Fruit fly (Drosophila melanogaster) whole organism, embryonic: ENCODE measurements around the gene amrt.

ENCODE experiments used
- Atf-2 ChIP-seq: fragments of 200-800 bp; sonication (Bioruptor generic); optimal IDR thresholded peaks from 2 replicates; lab custom pipeline; 2016; ENCODE audit warnings: missing biosample characterization, missing genetic modification characterization
- Awh ChIP-seq: fragments of 200-800 bp; sonication (Bioruptor generic); IDR thresholded peaks from 2 replicates; pipeline ENCODE4, ENCODE4 v1.3.6; 2022; ENCODE audit warnings: missing biosample characterization, missing genetic modification characterization
- BEAF-32 ChIP-seq: fragments of 200-800 bp; sonication (Bioruptor generic); optimal IDR thresholded peaks from 3 replicates; lab custom pipeline; 2017; ENCODE audit warnings: missing biosample characterization, missing genetic modification characterization, mild to moderate bottlenecking, moderate library complexity, missing genetic modification reagents
- Bdp1 ChIP-seq: fragments of 200-800 bp; sonication (Bioruptor generic); optimal IDR thresholded peaks from 3 replicates; lab custom pipeline; 2016; ENCODE audit warnings: missing biosample characterization, missing genetic modification characterization
- Blimp-1 ChIP-seq: fragments of 200-800 bp; sonication (Bioruptor generic); optimal IDR thresholded peaks from 3 replicates; lab custom pipeline; 2018; ENCODE audit warnings: missing biosample characterization, missing genetic modification characterization, mild to moderate bottlenecking, moderate library complexity, missing genetic modification reagents
- CG11504 ChIP-seq: fragments of 200-800 bp; sonication (Bioruptor generic); optimal IDR thresholded peaks from 3 replicates; lab custom pipeline; 2019; ENCODE audit warnings: missing biosample characterization, mild to moderate bottlenecking, missing genetic modification characterization, moderate library complexity
- CG12744 ChIP-seq: fragments of 200-800 bp; sonication (Bioruptor generic); optimal IDR thresholded peaks from 2 replicates; lab custom pipeline; 2016; ENCODE audit warnings: missing biosample characterization, missing genetic modification characterization
- CG15073 ChIP-seq: fragments of 200-800 bp; sonication (Bioruptor generic); optimal IDR thresholded peaks from 2 replicates; lab custom pipeline; 2016; ENCODE audit warnings: missing biosample characterization, missing genetic modification characterization
- CG1529 ChIP-seq: fragments of 200-800 bp; sonication (Bioruptor generic); optimal IDR thresholded peaks from 3 replicates; lab custom pipeline; 2018; ENCODE audit warnings: missing biosample characterization, missing genetic modification characterization
- CG16779 ChIP-seq: fragments of 200-800 bp; sonication (Bioruptor generic); IDR thresholded peaks from 2 replicates; pipeline ENCODE4 v1.3.6; 2022; ENCODE audit warnings: missing biosample characterization, missing genetic modification characterization
- CG16815 ChIP-seq: fragments of 200-800 bp; sonication (Bioruptor generic); optimal IDR thresholded peaks from 3 replicates; lab custom pipeline; 2017; ENCODE audit warnings: missing biosample characterization, mild to moderate bottlenecking, missing genetic modification characterization
- CG17912 ChIP-seq: fragments of 200-800 bp; sonication (Bioruptor generic); optimal IDR thresholded peaks from 2 replicates; lab custom pipeline; 2018; ENCODE audit warnings: missing biosample characterization, mild to moderate bottlenecking, missing genetic modification characterization
- CG18262 ChIP-seq: fragments of 200-800 bp; optimal IDR thresholded peaks from 3 replicates; lab custom pipeline; 2019; ENCODE audit warnings: missing biosample characterization, mild to moderate bottlenecking, missing genetic modification characterization, moderate library complexity
- CG2889 ChIP-seq: fragments of 200-800 bp; sonication (Bioruptor generic); IDR thresholded peaks from 3 replicates; pipeline ENCODE4 v1.3.6; 2022; ENCODE audit warnings: missing biosample characterization, missing genetic modification characterization
- CG33557 ChIP-seq: fragments of 200-800 bp; sonication (Bioruptor generic); optimal IDR thresholded peaks from 2 replicates; lab custom pipeline; 2019; ENCODE audit warnings: missing biosample characterization, mild to moderate bottlenecking, missing genetic modification characterization, moderate library complexity
- CG3726 ChIP-seq: fragments of 200-800 bp; sonication (Bioruptor generic); IDR thresholded peaks from 3 replicates; pipeline ENCODE4, ENCODE4 v1.3.6; 2022; ENCODE audit warnings: missing biosample characterization, missing genetic modification characterization
- CG3838 ChIP-seq: fragments of 200-800 bp; sonication (Bioruptor generic); optimal IDR thresholded peaks from 3 replicates; lab custom pipeline; 2016; ENCODE audit warnings: missing biosample characterization, missing genetic modification characterization
- CG5953 ChIP-seq: fragments of 200-800 bp; sonication (Bioruptor generic); IDR thresholded peaks from 2 replicates; pipeline ENCODE4 v1.3.6; 2022; ENCODE audit warnings: missing biosample characterization, missing genetic modification characterization
- CG8478 ChIP-seq: fragments of >200 bp; optimal IDR thresholded peaks from 2 replicates; lab custom pipeline; 2018
- CG8924 ChIP-seq: fragments of 200-800 bp; optimal IDR thresholded peaks from 3 replicates; lab custom pipeline; 2019; ENCODE audit warnings: missing biosample characterization, mild to moderate bottlenecking, missing genetic modification characterization, moderate library complexity
- CHES-1-like ChIP-seq: fragments of 200-800 bp; sonication (Bioruptor generic); optimal IDR thresholded peaks from 2 replicates; lab custom pipeline; 2016; ENCODE audit warnings: missing biosample characterization, missing genetic modification characterization
- CTCF ChIP-seq: fragments of 200-800 bp; sonication (Bioruptor generic); optimal IDR thresholded peaks from 2 replicates; lab custom pipeline; 2017; ENCODE audit warnings: missing biosample characterization, mild to moderate bottlenecking, missing genetic modification characterization, moderate library complexity
- CrebB ChIP-seq: fragments of 200-800 bp; sonication (Bioruptor generic); optimal IDR thresholded peaks from 3 replicates; lab custom pipeline; 2018; ENCODE audit warnings: missing biosample characterization, mild to moderate bottlenecking, missing genetic modification characterization
- Ets97D ChIP-seq: fragments of 200-800 bp; sonication (Bioruptor generic); optimal IDR thresholded peaks from 3 replicates; lab custom pipeline; 2016; ENCODE audit warnings: missing biosample characterization, missing genetic modification characterization
- HLH3B ChIP-seq: fragments of 200-800 bp; sonication (Bioruptor generic); IDR thresholded peaks from 2 replicates; pipeline ENCODE4 v1.3.6; 2022; ENCODE audit warnings: missing biosample characterization, missing genetic modification characterization
- HmgD ChIP-seq: fragments of 200-800 bp; sonication (Bioruptor generic); optimal IDR thresholded peaks from 3 replicates; lab custom pipeline; 2016; ENCODE audit warnings: missing biosample characterization, missing genetic modification characterization
- Lim3 ChIP-seq: fragments of 200-800 bp; sonication (Bioruptor generic); IDR thresholded peaks from 2 replicates; pipeline ENCODE4 v1.3.6; 2022; ENCODE audit warnings: missing biosample characterization, missing genetic modification characterization
- Mad ChIP-seq: fragments of 200-800 bp; sonication (Bioruptor generic); optimal IDR thresholded peaks from 2 replicates; lab custom pipeline; 2016; ENCODE audit warnings: missing biosample characterization, missing genetic modification characterization
- Max ChIP-seq: fragments of 200-800 bp; sonication (Bioruptor generic); optimal IDR thresholded peaks from 2 replicates; lab custom pipeline; 2016; ENCODE audit warnings: missing biosample characterization, mild to moderate bottlenecking, missing genetic modification characterization
- Mrtf ChIP-seq: fragments of 200-800 bp; sonication (Bioruptor generic); IDR thresholded peaks from 3 replicates; pipeline ENCODE4 v1.3.6; 2022; ENCODE audit warnings: missing biosample characterization, missing genetic modification characterization
- Pdp1 ChIP-seq, 2 experiments: fragments of 200-800 bp; sonication (Bioruptor generic); optimal IDR thresholded peaks; 3 replicates each; lab custom pipeline; 2016; ENCODE audit warnings: missing biosample characterization in 2 of 2, missing genetic modification characterization in 2 of 2, mild to moderate bottlenecking in 1 of 2, moderate library complexity in 1 of 2
- Rx ChIP-seq: fragments of 200-800 bp; sonication (Bioruptor generic); IDR thresholded peaks from 2 replicates; pipeline ENCODE4 v1.3.6; 2022; ENCODE audit warnings: missing biosample characterization, missing genetic modification characterization
- Vsx1 ChIP-seq: fragments of 200-800 bp; sonication (Bioruptor generic); optimal IDR thresholded peaks from 2 replicates; lab custom pipeline; 2017; ENCODE audit warnings: missing biosample characterization, mild to moderate bottlenecking, missing genetic modification characterization, missing genetic modification reagents
- Xbp1 ChIP-seq: fragments of 200-800 bp; sonication (Bioruptor generic); optimal IDR thresholded peaks from 3 replicates; lab custom pipeline; 2016; ENCODE audit warnings: missing biosample characterization, mild to moderate bottlenecking, missing genetic modification characterization
- cato ChIP-seq: fragments of 200-800 bp; sonication (Bioruptor generic); optimal IDR thresholded peaks from 2 replicates; lab custom pipeline; 2016; ENCODE audit warnings: missing biosample characterization, missing genetic modification characterization, borderline replicate concordance
- dysf ChIP-seq: fragments of 200-800 bp; sonication (Bioruptor generic); IDR thresholded peaks from 3 replicates; pipeline ENCODE4 v1.3.6; 2022; ENCODE audit warnings: missing biosample characterization, missing genetic modification characterization
- ems ChIP-seq: fragments of 200-800 bp; sonication (Bioruptor generic); optimal IDR thresholded peaks from 3 replicates; lab custom pipeline; 2016; ENCODE audit warnings: missing biosample characterization, missing genetic modification characterization
- ftz-f1 ChIP-seq: fragments of 200-800 bp; sonication (Bioruptor generic); optimal IDR thresholded peaks from 2 replicates; lab custom pipeline; 2016; ENCODE audit warnings: missing biosample characterization, missing genetic modification characterization
- gcm ChIP-seq: fragments of 200-800 bp; sonication (Bioruptor generic); optimal IDR thresholded peaks from 2 replicates; lab custom pipeline; 2019; ENCODE audit warnings: missing biosample characterization, mild to moderate bottlenecking, missing genetic modification characterization, moderate library complexity
- gfzf ChIP-seq: fragments of 200-800 bp; sonication (Bioruptor generic); optimal IDR thresholded peaks from 2 replicates; lab custom pipeline; 2016; ENCODE audit warnings: missing biosample characterization, mild to moderate bottlenecking, missing genetic modification characterization, moderate library complexity
- gt ChIP-seq: fragments of 200-800 bp; sonication (Bioruptor generic); IDR thresholded peaks from 2 replicates; pipeline ENCODE4 v1.3.6; 2022; ENCODE audit warnings: missing biosample characterization, missing genetic modification characterization
- jigr1 ChIP-seq: fragments of 200-800 bp; sonication (Bioruptor generic); IDR thresholded peaks from 3 replicates; pipeline ENCODE4 v1.3.6; 2022; ENCODE audit warnings: missing biosample characterization, missing genetic modification characterization
- odd ChIP-seq: fragments of 200-800 bp; sonication (Bioruptor generic); optimal IDR thresholded peaks from 2 replicates; lab custom pipeline; 2017; ENCODE audit warnings: missing biosample characterization, mild to moderate bottlenecking, missing genetic modification characterization
- psq ChIP-seq: fragments of 200-800 bp; sonication (Bioruptor generic); optimal IDR thresholded peaks from 2 replicates; lab custom pipeline; 2017; ENCODE audit warnings: missing biosample characterization, missing genetic modification characterization
- row ChIP-seq: fragments of 200-800 bp; sonication (Bioruptor generic); IDR thresholded peaks from 3 replicates; pipeline ENCODE4 v1.3.6; 2022; ENCODE audit warnings: missing biosample characterization, missing genetic modification characterization
- sd ChIP-seq: fragments of 200-800 bp; sonication (Bioruptor generic); optimal IDR thresholded peaks from 3 replicates; lab custom pipeline; 2018; ENCODE audit warnings: missing biosample characterization, mild to moderate bottlenecking, missing genetic modification characterization, moderate library complexity
- shn ChIP-seq: fragments of 200-800 bp; sonication (Bioruptor generic); optimal IDR thresholded peaks from 3 replicates; lab custom pipeline; 2016; ENCODE audit warnings: missing biosample characterization, missing genetic modification characterization
- slbo ChIP-seq: fragments of 200-800 bp; sonication (Bioruptor generic); IDR thresholded peaks from 2 replicates; pipeline ENCODE4 v1.3.6; 2022; ENCODE audit warnings: missing biosample characterization, missing genetic modification characterization
- sna ChIP-seq: fragments of 200-800 bp; sonication (Bioruptor generic); IDR thresholded peaks from 2 replicates; pipeline ENCODE4 v1.3.6; 2022; ENCODE audit warnings: missing biosample characterization, missing genetic modification characterization; ENCODE audit not compliant: partially characterized antibody
- sqz ChIP-seq: fragments of 200-800 bp; sonication (Bioruptor generic); optimal IDR thresholded peaks from 3 replicates; lab custom pipeline; 2018; ENCODE audit warnings: missing biosample characterization, mild to moderate bottlenecking, missing genetic modification characterization
- trh ChIP-seq: fragments of 200-800 bp; sonication (Bioruptor generic); optimal IDR thresholded peaks from 2 replicates; lab custom pipeline; 2016; ENCODE audit warnings: missing biosample characterization, missing genetic modification characterization
- vvl ChIP-seq: fragments of 200-800 bp; sonication (Bioruptor generic); IDR thresholded peaks from 2 replicates; pipeline ENCODE4 v1.3.6; 2022; ENCODE audit warnings: missing biosample characterization, missing genetic modification characterization

Gene amrt

DNA sequence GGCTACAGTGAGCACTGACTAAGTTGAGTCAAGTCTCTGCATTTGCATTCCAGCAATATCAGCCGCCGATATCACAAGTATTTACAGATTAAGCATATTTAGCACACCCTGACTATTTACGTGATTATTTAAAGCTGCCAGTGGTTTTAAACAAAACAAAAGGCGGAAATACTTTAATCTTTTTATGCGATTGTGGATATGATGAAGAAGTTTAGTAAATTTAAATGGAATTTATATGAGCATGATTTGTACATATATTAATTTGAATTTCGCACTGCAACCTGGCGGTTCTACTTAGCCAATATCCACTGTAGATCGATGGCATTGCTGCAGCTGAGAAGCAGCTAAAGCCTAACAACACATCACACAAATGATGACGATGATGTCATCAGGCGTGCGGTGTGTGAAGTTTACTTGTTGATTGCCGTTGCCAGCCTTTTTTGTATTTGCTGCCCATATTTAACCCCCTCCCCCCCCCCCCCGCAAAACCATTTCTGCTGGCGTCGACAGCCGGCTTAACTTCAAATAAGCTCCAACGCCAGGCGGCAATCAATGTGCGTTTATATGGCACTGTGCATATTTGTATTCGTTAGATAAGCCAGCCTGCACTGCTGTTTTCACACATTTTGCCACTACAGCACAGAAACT is 33.4 kb downstream of the amrt start (continued):
- TF ChIP-seq CG3726 (0 out of 3 replicates have a peak, but pooled peaks have one; percentile 35), CG17912 (GFP tag; lab: Kevin White, UChicago) (no peak), Lim3 (GFP tag; lab: Robert Waterston, UW) (no peak), CTCF (GFP tag; lab: Kevin White, UChicago) (no peak), odd (peak; percentile 40), sna (GFP tag; lab: Robert Waterston, UW) (no peak), gcm (GFP tag; lab: Kevin White, UChicago) (peak; percentile 36), Bdp1 (no peak), CG8478 (no peak), CG33557 (GFP tag; lab: Kevin White, UChicago) (no peak), Mad (GFP tag; lab: Kevin White, UChicago) (peak; percentile 36), CG8924 (tag; lab: Kevin White, UChicago) (peak; percentile 61), CG3838 (GFP tag; lab: Kevin White, UChicago) (no peak), ems (GFP tag; lab: Kevin White, UChicago) (peak; percentile 23), Pdp1 (GFP tag; optimal IDR thresholded peaks at IDR 0.05; lab: Kevin White, UChicago) (peak; percentile 35 to 65), CrebB (tag; lab: Kevin White, UChicago) (no peak), sd (tag; lab: Kevin White, UChicago) (peak; percentile 47), gfzf (GFP tag; lab: Kevin White, UChicago) (no peak), BEAF-32 (GFP tag; lab: Kevin White, UChicago) (no peak), psq (GFP tag; lab: Kevin White, UChicago) (no peak), CG16815 (GFP tag; lab: Kevin White, UChicago) (peak; percentile 30), CG5953 (GFP tag; lab: Robert Waterston, UW) (no peak), sqz (GFP tag; lab: Kevin White, UChicago) (peak; percentile 43), gt (no peak), CHES-1-like (GFP tag; lab: Kevin White, UChicago) (peak; percentile 38), dysf (GFP tag; lab: Robert Waterston, UW) (peak; percentile 82), jigr1 (GFP tag; lab: Robert Waterston, UW) (no peak; the same call in 2 of the 3 replicates), Xbp1 (GFP tag; lab: Kevin White, UChicago) (peak; percentile 58), row (peak; percentile 71), Blimp-1 (GFP tag; lab: Kevin White, UChicago) (peak; percentile 50), Ets97D (GFP tag; lab: Kevin White, UChicago) (no peak), Atf-2 (GFP tag; lab: Kevin White, UChicago) (peak; percentile 36), Rx (GFP tag; lab: Robert Waterston, UW) (no peak), ftz-f1 (no peak), Max (GFP tag; lab: Kevin White, UChicago) (no peak), shn (GFP tag; lab: Kevin White, UChicago) (no peak), CG11504 (peak; percentile 85), CG15073 (GFP tag; lab: Kevin White, UChicago) (no peak), CG12744 (no peak), CG1529 (GFP tag; lab: Kevin White, UChicago) (peak; percentile 25), Vsx1 (GFP tag; lab: Kevin White, UChicago) (peak; percentile 34), CG16779 (no peak), HmgD (GFP tag; lab: Kevin White, UChicago) (no peak), vvl (peak; percentile 32; the same call in 1 of the 2 replicates), Awh (no peak), HLH3B (GFP tag; lab: Robert Waterston, UW) (no peak), Mrtf (GFP tag; lab: Robert Waterston, UW) (no peak), CG18262 (tag; lab: Kevin White, UChicago) (peak; percentile 71), trh (GFP tag; lab: Kevin White, UChicago) (no peak), slbo (peak; percentile 43), cato (peak; percentile 1), CG2889 (GFP tag; lab: Robert Waterston, UW) (no peak)
